Fruit fly (Drosophila melanogaster) whole organism, embryonic: ENCODE data around the gene CG2059.
A peak's percentile ranks its signal among the peaks of the same experiment; 100 is the strongest.

Experiments used
- Bgb ChIP-seq: fragments of 200-800 bp; sonication (Bioruptor generic); IDR thresholded peaks from 2 replicates; pipeline ENCODE4 v1.3.6; 2022; ENCODE audit warnings: missing biosample characterization, missing genetic modification characterization; ENCODE audit not compliant: partially characterized antibody
- CG10366 ChIP-seq: fragments of 200-800 bp; sonication (Bioruptor generic); IDR thresholded peaks from 2 replicates; pipeline ENCODE4 v1.3.6; 2022; ENCODE audit warnings: missing biosample characterization, missing genetic modification characterization
- CG12942 ChIP-seq: fragments of 200-800 bp; sonication (Bioruptor generic); optimal IDR thresholded peaks from 3 replicates; lab custom pipeline; 2016; ENCODE audit warnings: missing biosample characterization, missing genetic modification characterization
- CG15696 ChIP-seq: fragments of 200-800 bp; sonication (Bioruptor generic); optimal IDR thresholded peaks from 2 replicates; lab custom pipeline; 2019; ENCODE audit warnings: missing biosample characterization, mild to moderate bottlenecking, missing genetic modification characterization, moderate library complexity
- CG16813 ChIP-seq: fragments of 200-800 bp; sonication (Bioruptor generic); IDR thresholded peaks from 3 replicates; pipeline ENCODE4 v1.3.6; 2022; ENCODE audit warnings: missing biosample characterization, missing genetic modification characterization; ENCODE audit not compliant: partially characterized antibody
- CG16815 ChIP-seq: fragments of 200-800 bp; sonication (Bioruptor generic); optimal IDR thresholded peaks from 3 replicates; lab custom pipeline; 2017; ENCODE audit warnings: missing biosample characterization, mild to moderate bottlenecking, missing genetic modification characterization
- CG17361 ChIP-seq: fragments of 200-800 bp; sonication (Bioruptor generic); IDR thresholded peaks from 3 replicates; pipeline ENCODE4 v1.3.6; 2022; ENCODE audit warnings: missing biosample characterization, missing genetic modification characterization
- CG17802 ChIP-seq: fragments of 200-800 bp; sonication (Bioruptor generic); optimal IDR thresholded peaks from 2 replicates; lab custom pipeline; 2018; ENCODE audit warnings: missing biosample characterization, mild to moderate bottlenecking, missing genetic modification characterization, moderate library complexity
- CG18619 ChIP-seq: fragments of 200-800 bp; sonication (Bioruptor generic); optimal IDR thresholded peaks from 3 replicates; lab custom pipeline; 2017; ENCODE audit warnings: missing biosample characterization, mild to moderate bottlenecking, missing genetic modification characterization
- CG2116 ChIP-seq: fragments of 200-800 bp; sonication (Bioruptor generic); optimal IDR thresholded peaks from 3 replicates; lab custom pipeline; 2018; ENCODE audit warnings: missing biosample characterization, mild to moderate bottlenecking, missing genetic modification characterization
- CG30403 ChIP-seq: fragments of 200-800 bp; sonication (Bioruptor generic); optimal IDR thresholded peaks from 3 replicates; lab custom pipeline; 2016; ENCODE audit warnings: missing biosample characterization, missing genetic modification characterization
- CG31388 ChIP-seq: fragments of 200-800 bp; sonication (Bioruptor generic); optimal IDR thresholded peaks from 2 replicates; lab custom pipeline; 2016; ENCODE audit warnings: missing biosample characterization, missing genetic modification characterization
- CG3407 ChIP-seq: fragments of 200-800 bp; sonication (Bioruptor generic); optimal IDR thresholded peaks from 2 replicates; lab custom pipeline; 2018; ENCODE audit warnings: missing biosample characterization, mild to moderate bottlenecking, missing genetic modification characterization
- CG42726 ChIP-seq: fragments of 200-800 bp; sonication (Bioruptor generic); IDR thresholded peaks from 2 replicates; pipeline ENCODE4 v1.3.6; 2022; ENCODE audit warnings: missing biosample characterization, missing genetic modification characterization; ENCODE audit not compliant: partially characterized antibody
- CG6791 ChIP-seq: fragments of 200-800 bp; sonication (Bioruptor generic); IDR thresholded peaks from 3 replicates; pipeline ENCODE4 v1.3.6; 2022; ENCODE audit warnings: missing biosample characterization, missing genetic modification characterization; ENCODE audit not compliant: partially characterized antibody
- CG8765 ChIP-seq: fragments of 200-800 bp; sonication (Bioruptor generic); IDR thresholded peaks from 2 replicates; pipeline ENCODE4 v1.3.6; 2022; ENCODE audit warnings: missing biosample characterization, missing genetic modification characterization
- CG9609 ChIP-seq: fragments of 200-800 bp; sonication (Bioruptor generic); optimal IDR thresholded peaks from 3 replicates; lab custom pipeline; 2016; ENCODE audit warnings: missing biosample characterization, missing genetic modification characterization
- CG9727 ChIP-seq: fragments of 200-800 bp; sonication (Bioruptor generic); optimal IDR thresholded peaks from 3 replicates; lab custom pipeline; 2017; ENCODE audit warnings: missing biosample characterization, mild to moderate bottlenecking, missing genetic modification characterization
- Ets65A ChIP-seq: fragments of 200-800 bp; sonication (Bioruptor generic); peaks from one replicate; lab custom pipeline; 2016; ENCODE audit warnings: missing biosample characterization, missing genetic modification characterization
- HmgZ ChIP-seq: fragments of 200-800 bp; sonication (Bioruptor generic); optimal IDR thresholded peaks from 2 replicates; lab custom pipeline; 2018; ENCODE audit warnings: missing biosample characterization, mild to moderate bottlenecking, missing genetic modification characterization
- Hmx ChIP-seq: fragments of 200-800 bp; sonication (Bioruptor generic); optimal IDR thresholded peaks from 2 replicates; lab custom pipeline; 2016; ENCODE audit warnings: missing biosample characterization, missing genetic modification characterization
- NK7.1 ChIP-seq: fragments of 200-800 bp; sonication (Bioruptor generic); optimal IDR thresholded peaks from 3 replicates; lab custom pipeline; 2016; ENCODE audit warnings: missing biosample characterization, missing genetic modification characterization
- Oaz ChIP-seq: fragments of 200-800 bp; sonication (Bioruptor generic); IDR thresholded peaks from 2 replicates; pipeline ENCODE4 v1.3.6; 2022; ENCODE audit warnings: missing biosample characterization, missing genetic modification characterization
- Optix ChIP-seq: fragments of 200-800 bp; sonication (Bioruptor generic); IDR thresholded peaks from 3 replicates; pipeline ENCODE4 v1.3.6; 2022; ENCODE audit warnings: missing biosample characterization, missing genetic modification characterization
- Ravus ChIP-seq: fragments of 200-800 bp; sonication (Bioruptor generic); IDR thresholded peaks from 2 replicates; pipeline ENCODE4 v1.3.6; 2022; ENCODE audit warnings: missing biosample characterization, missing genetic modification characterization
- Rfx ChIP-seq: fragments of 200-800 bp; sonication (Bioruptor generic); IDR thresholded peaks from 2 replicates; pipeline ENCODE4 v1.3.6; 2022; ENCODE audit warnings: missing biosample characterization, missing genetic modification characterization
- Six4 ChIP-seq: fragments of 200-800 bp; sonication (Bioruptor generic); optimal IDR thresholded peaks from 2 replicates; lab custom pipeline; 2016; ENCODE audit warnings: missing biosample characterization, missing genetic modification characterization
- Trl ChIP-seq, 3 experiments: fragments of >200 bp in 2 of 3; fragments of 200-800 bp in 1 of 3; sonication (Bioruptor generic) in 1 of 3; optimal IDR thresholded peaks; 2 replicates in 1 of 3; 3 replicates in 2 of 3; lab custom pipeline; 2016 to 2017; ENCODE audit warnings: missing biosample characterization in 1 of 3, missing genetic modification characterization in 1 of 3
- ab ChIP-seq: fragments of 200-800 bp; sonication (Bioruptor generic); optimal IDR thresholded peaks from 2 replicates; lab custom pipeline; 2016; ENCODE audit warnings: missing biosample characterization, missing genetic modification characterization
- abd-A ChIP-seq: fragments of 200-800 bp; sonication (Bioruptor generic); optimal IDR thresholded peaks from 3 replicates; lab custom pipeline; 2019; ENCODE audit warnings: missing biosample characterization, mild to moderate bottlenecking, missing genetic modification characterization, moderate library complexity
- aop ChIP-seq: fragments of 200-800 bp; sonication (Bioruptor generic); IDR thresholded peaks from 2 replicates; pipeline ENCODE4 v1.3.6; 2022; ENCODE audit warnings: missing biosample characterization, missing genetic modification characterization
- bigmax ChIP-seq: fragments of 200-800 bp; sonication (Bioruptor generic); optimal IDR thresholded peaks from 2 replicates; lab custom pipeline; 2018; ENCODE audit warnings: missing biosample characterization, mild to moderate bottlenecking, missing genetic modification characterization
- btn ChIP-seq: fragments of 200-800 bp; sonication (Bioruptor generic); optimal IDR thresholded peaks from 2 replicates; lab custom pipeline; 2016; ENCODE audit warnings: missing biosample characterization, missing genetic modification characterization
- en ChIP-seq: fragments of 200-800 bp; sonication (Bioruptor generic); optimal IDR thresholded peaks from 2 replicates; lab custom pipeline; 2016; ENCODE audit warnings: missing biosample characterization, missing genetic modification characterization
- grau ChIP-seq: fragments of 200-800 bp; optimal IDR thresholded peaks from 3 replicates; lab custom pipeline; 2019; ENCODE audit warnings: missing biosample characterization, mild to moderate bottlenecking, missing genetic modification characterization, moderate library complexity
- insv ChIP-seq, 2 experiments: fragments of 200-800 bp; sonication (Bioruptor generic); optimal IDR thresholded peaks; 3 replicates each; lab custom pipeline; 2016 to 2018; ENCODE audit warnings: missing biosample characterization in 2 of 2, missing genetic modification characterization in 2 of 2
- inv ChIP-seq: fragments of 200-800 bp; sonication (Bioruptor generic); IDR thresholded peaks from 2 replicates; pipeline ENCODE4 v1.3.6; 2022; ENCODE audit warnings: missing biosample characterization, missing genetic modification characterization; ENCODE audit not compliant: partially characterized antibody
- klu ChIP-seq: fragments of 200-800 bp; sonication (Bioruptor generic); IDR thresholded peaks from 2 replicates; pipeline ENCODE4 v1.3.6; 2022; ENCODE audit warnings: missing biosample characterization, missing genetic modification characterization
- lmd ChIP-seq: fragments of 200-800 bp; sonication (Bioruptor generic); IDR thresholded peaks from 2 replicates; pipeline ENCODE4 v1.3.6; 2022; ENCODE audit warnings: missing biosample characterization, missing genetic modification characterization
- mam ChIP-seq: fragments of 200-800 bp; sonication (Bioruptor generic); optimal IDR thresholded peaks from 3 replicates; lab custom pipeline; 2016; ENCODE audit warnings: missing biosample characterization, missing genetic modification characterization
- nerfin-1 ChIP-seq: fragments of 200-800 bp; sonication (Bioruptor generic); optimal IDR thresholded peaks from 3 replicates; lab custom pipeline; 2019; ENCODE audit warnings: missing biosample characterization, mild to moderate bottlenecking, missing genetic modification characterization, moderate library complexity
- pan ChIP-seq, 4 experiments: fragments of >200 bp in 3 of 4; fragments of 200-800 bp in 1 of 4; sonication (Bioruptor generic) in 1 of 4; optimal IDR thresholded peaks in 3 of 4; IDR thresholded peaks in 1 of 4; 2 replicates each; pipeline versions ENCODE4 v1.3.6 to Lab custom; 2017 to 2022; ENCODE audit warnings: missing biosample characterization in 2 of 4, missing genetic modification characterization in 2 of 4, mixed read lengths in 1 of 4
- pb ChIP-seq: fragments of 200-800 bp; sonication (Bioruptor generic); optimal IDR thresholded peaks from 3 replicates; lab custom pipeline; 2016; ENCODE audit warnings: missing biosample characterization, missing genetic modification characterization
- pita ChIP-seq: fragments of 200-800 bp; sonication (Bioruptor generic); optimal IDR thresholded peaks from 2 replicates; lab custom pipeline; 2017; ENCODE audit warnings: missing biosample characterization, mild to moderate bottlenecking, missing genetic modification characterization
- pzg ChIP-seq: fragments of 200-800 bp; sonication (Bioruptor generic); optimal IDR thresholded peaks from 3 replicates; lab custom pipeline; 2018; ENCODE audit warnings: missing biosample characterization, mild to moderate bottlenecking, missing genetic modification characterization, moderate library complexity
- rib ChIP-seq: fragments of 200-800 bp; sonication (Bioruptor generic); IDR thresholded peaks from 2 replicates; pipeline ENCODE4 v1.3.6; 2022; ENCODE audit warnings: missing biosample characterization, missing genetic modification characterization
- row ChIP-seq: fragments of 200-800 bp; sonication (Bioruptor generic); IDR thresholded peaks from 3 replicates; pipeline ENCODE4 v1.3.6; 2022; ENCODE audit warnings: missing biosample characterization, missing genetic modification characterization
- tll ChIP-seq, 2 experiments: fragments of 200-800 bp in 1 of 2; fragments of >200 bp in 1 of 2; sonication (Bioruptor generic) in 1 of 2; optimal IDR thresholded peaks; 2 replicates each; lab custom pipeline; 2017 to 2019; ENCODE audit warnings: missing biosample characterization in 2 of 2, missing genetic modification characterization in 2 of 2, mild to moderate bottlenecking in 1 of 2, moderate library complexity in 1 of 2
- unpg ChIP-seq: fragments of 200-800 bp; sonication (Bioruptor generic); optimal IDR thresholded peaks from 3 replicates; lab custom pipeline; 2018; ENCODE audit warnings: missing biosample characterization, mild to moderate bottlenecking, missing genetic modification characterization, moderate library complexity

Gene CG2059

dm6 chrX:7324816-7325246 lies 38.7 kb downstream of the CG2059 start (continued):
- TF ChIP-seq lmd (peak; percentile 96), pan (optimal IDR thresholded peaks at IDR 0.05; lab: Kevin White, UChicago) (no peak), pan (GFP tag; optimal IDR thresholded peaks at IDR 0.05 in 1 of 2, IDR thresholded peaks at IDR 0.05 in 1 of 2) (peak in 1 of 2 experiments; percentile 96), CG8765 (GFP tag; lab: Robert Waterston, UW) (peak; percentile 94), CG16813 (GFP tag; lab: Robert Waterston, UW) (no peak), Bgb (GFP tag; lab: Robert Waterston, UW) (no peak), CG30403 (GFP tag; lab: Kevin White, UChicago) (peak; percentile 96), CG31388 (GFP tag; lab: Kevin White, UChicago) (peak; percentile 83), CG18619 (GFP tag; lab: Kevin White, UChicago) (peak; percentile 94), rib (peak; percentile 79), CG12942 (GFP tag; lab: Kevin White, UChicago) (peak; percentile 87), Optix (GFP tag; lab: Robert Waterston, UW) (peak; percentile 83), pzg (GFP tag; lab: Kevin White, UChicago) (peak; percentile 11), row (peak; percentile 98), CG9609 (GFP tag; lab: Kevin White, UChicago) (peak; percentile 67), tll (GFP tag; optimal IDR thresholded peaks at IDR 0.05; lab: Kevin White, UChicago) (peak in 1 of 2 experiments; percentile 70), Six4 (GFP tag; lab: Kevin White, UChicago) (peak; percentile 96), grau (tag; lab: Kevin White, UChicago) (peak; percentile 96), mam (GFP tag; lab: Kevin White, UChicago) (peak; percentile 75), Rfx (GFP tag; lab: Robert Waterston, UW) (peak; percentile 93), abd-A (tag; lab: Kevin White, UChicago) (peak; percentile 77), CG6791 (GFP tag; lab: Robert Waterston, UW) (no peak; the same call in 2 of the 3 replicates), CG17361 (GFP tag; lab: Robert Waterston, UW) (peak; percentile 98), CG10366 (GFP tag; lab: Robert Waterston, UW) (peak; percentile 94), insv (GFP tag; optimal IDR thresholded peaks at IDR 0.05; lab: Kevin White, UChicago) (peak in 1 of 2 experiments; percentile 75), btn (GFP tag; lab: Kevin White, UChicago) (peak; percentile 66), bigmax (GFP tag; lab: Kevin White, UChicago) (peak; percentile 68), en (peak; percentile 79), pb (GFP tag; lab: Kevin White, UChicago) (peak; percentile 45), CG17802 (tag; lab: Kevin White, UChicago) (peak; percentile 72), Hmx (GFP tag; lab: Kevin White, UChicago) (peak; percentile 43), aop (GFP tag; lab: Robert Waterston, UW) (peak; percentile 78), CG9727 (GFP tag; lab: Kevin White, UChicago) (peak; percentile 98), ab (GFP tag; lab: Kevin White, UChicago) (peak; percentile 29), HmgZ (peak; percentile 97), CG16815 (GFP tag; lab: Kevin White, UChicago) (peak; percentile 95), unpg (GFP tag; lab: Kevin White, UChicago) (peak; percentile 98), Ravus (GFP tag; lab: Robert Waterston, UW) (peak; percentile 79), nerfin-1 (tag; lab: Kevin White, UChicago) (peak; percentile 96), Trl (optimal IDR thresholded peaks at IDR 0.05; lab: Kevin White, UChicago) (no peak), Trl (GFP tag; optimal IDR thresholded peaks at IDR 0.05; lab: Kevin White, UChicago) (peak; percentile 74), NK7.1 (GFP tag; lab: Kevin White, UChicago) (peak; percentile 66), CG2116 (GFP tag; lab: Kevin White, UChicago) (peak; percentile 61), pita (GFP tag; lab: Kevin White, UChicago) (no peak), Oaz (GFP tag; lab: Robert Waterston, UW) (peak; percentile 85), CG15696 (tag; lab: Kevin White, UChicago) (peak; percentile 97), CG3407 (GFP tag; lab: Kevin White, UChicago) (peak; percentile 94), klu (GFP tag; lab: Robert Waterston, UW) (peak; percentile 87), inv (GFP tag; lab: Robert Waterston, UW) (no peak), Ets65A (peak; percentile 94), CG42726 (GFP tag; lab: Robert Waterston, UW) (no peak)
